Worm (Caenorhabditis elegans) whole organism, L3 larva: ENCODE data around the gene fask-1.

Source experiments
- R02D3.7 ChIP-seq: fragments of 150-350 bp; optimal IDR thresholded peaks from 2 replicates; lab custom pipeline; 2014; ENCODE audit warnings: missing biosample characterization, missing genetic modification characterization
- ZK546.5 ChIP-seq: sonication (generic microtip); optimal IDR thresholded peaks from 2 replicates; lab custom pipeline; 2017; ENCODE audit warnings: missing biosample characterization, missing genetic modification characterization
- aly-2 ChIP-seq: fragments of 150-350 bp; optimal IDR thresholded peaks from 2 replicates; lab custom pipeline; 2014; ENCODE audit warnings: missing biosample characterization, missing genetic modification characterization
- ama-1 ChIP-seq: fragments of 150-350 bp; optimal IDR thresholded peaks from 2 replicates; lab custom pipeline; 2018
- ceh-16 ChIP-seq: sonication (generic microtip); optimal IDR thresholded peaks from 2 replicates; lab custom pipeline; 2017; ENCODE audit warnings: missing biosample characterization, missing genetic modification characterization
- ceh-28 ChIP-seq: fragments of 150-350 bp; optimal IDR thresholded peaks from 2 replicates; lab custom pipeline; 2014; ENCODE audit warnings: missing biosample characterization, missing genetic modification reagents, missing genetic modification characterization
- ceh-82 ChIP-seq: fragments of 150-350 bp; optimal IDR thresholded peaks from 2 replicates; lab custom pipeline; 2014; ENCODE audit warnings: missing biosample characterization, missing genetic modification characterization
- ceh-9 ChIP-seq: sonication (generic microtip); optimal IDR thresholded peaks from 2 replicates; lab custom pipeline; 2018; ENCODE audit warnings: missing biosample characterization, missing genetic modification characterization
- daf-12 ChIP-seq: fragments of 150-350 bp; optimal IDR thresholded peaks from 2 replicates; lab custom pipeline; 2014; ENCODE audit warnings: missing biosample characterization, missing genetic modification reagents, missing genetic modification characterization
- egl-27 ChIP-seq: sonication (generic microtip); optimal IDR thresholded peaks from 4 replicates; lab custom pipeline; 2017; ENCODE audit warnings: missing biosample characterization, missing genetic modification reagents, missing genetic modification characterization
- egl-5 ChIP-seq: fragments of 150-350 bp; optimal IDR thresholded peaks from 2 replicates; lab custom pipeline; 2017; ENCODE audit warnings: missing biosample characterization, missing genetic modification reagents, missing genetic modification characterization, inconsistent platforms
- elt-1 ChIP-seq: fragments of 150-350 bp; optimal IDR thresholded peaks from 2 replicates; lab custom pipeline; 2014; ENCODE audit warnings: missing biosample characterization, missing genetic modification characterization
- elt-2 ChIP-seq: sonication (generic microtip); optimal IDR thresholded peaks from 2 replicates; lab custom pipeline; 2016; ENCODE audit warnings: missing genetic modification reagents, mild to moderate bottlenecking, missing genetic modification characterization, missing compliant biosample characterization
- elt-3 ChIP-seq, 3 experiments: fragments of 150-350 bp in 1 of 3; sonication (generic microtip) in 2 of 3; optimal IDR thresholded peaks; 2 replicates in 2 of 3; 4 replicates in 1 of 3; lab custom pipeline; 2014 to 2017; ENCODE audit warnings: missing biosample characterization in 3 of 3, missing genetic modification characterization in 3 of 3
- eor-1 ChIP-seq, 2 experiments: fragments of 150-350 bp; optimal IDR thresholded peaks; 2 replicates each; lab custom pipeline; 2014 to 2018; ENCODE audit warnings: missing biosample characterization in 2 of 2, missing genetic modification characterization in 2 of 2
- fkh-10 ChIP-seq: sonication (generic microtip); optimal IDR thresholded peaks from 2 replicates; lab custom pipeline; 2017; ENCODE audit warnings: missing biosample characterization, missing genetic modification reagents, missing genetic modification characterization
- fkh-2 ChIP-seq: fragments of 150-350 bp; optimal IDR thresholded peaks from 2 replicates; lab custom pipeline; 2014; ENCODE audit warnings: missing biosample characterization, missing genetic modification reagents, missing genetic modification characterization
- fos-1 ChIP-seq: fragments of 150-350 bp; optimal IDR thresholded peaks from 2 replicates; lab custom pipeline; 2014; ENCODE audit warnings: missing biosample characterization, missing genetic modification characterization
- hmg-11 ChIP-seq: sonication (generic microtip); optimal IDR thresholded peaks from 2 replicates; lab custom pipeline; 2016; ENCODE audit warnings: missing genetic modification characterization, missing compliant biosample characterization
- jun-1 ChIP-seq: fragments of 150-350 bp; optimal IDR thresholded peaks from 2 replicates; lab custom pipeline; 2014; ENCODE audit warnings: missing biosample characterization, missing genetic modification reagents, missing genetic modification characterization
- lin-15B ChIP-seq: fragments of 150-350 bp; optimal IDR thresholded peaks from 2 replicates; lab custom pipeline; 2014; ENCODE audit warnings: missing biosample characterization, missing genetic modification characterization
- lin-39 ChIP-seq: fragments of 150-350 bp; optimal IDR thresholded peaks from 2 replicates; lab custom pipeline; 2018; ENCODE audit warnings: missing biosample characterization, missing genetic modification reagents, missing genetic modification characterization
- lsy-12 ChIP-seq: sonication (generic microtip); optimal IDR thresholded peaks from 2 replicates; lab custom pipeline; 2016; ENCODE audit warnings: mild to moderate bottlenecking, missing genetic modification characterization, missing compliant biosample characterization
- mdl-1 ChIP-seq: fragments of 150-350 bp; optimal IDR thresholded peaks from 2 replicates; lab custom pipeline; 2014; ENCODE audit warnings: missing biosample characterization, missing genetic modification characterization
- mml-1 ChIP-seq: fragments of 150-350 bp; sonication (generic microtip); optimal IDR thresholded peaks from 3 replicates; lab custom pipeline; 2014; ENCODE audit warnings: missing biosample characterization, missing genetic modification characterization
- nfya-1 ChIP-seq: sonication (generic microtip); optimal IDR thresholded peaks from 2 replicates; lab custom pipeline; 2017; ENCODE audit warnings: missing genetic modification characterization, mild to moderate bottlenecking, missing compliant biosample characterization, antibody characterized with exemption, moderate library complexity; ENCODE audit not compliant: insufficient read depth
- nhr-11 ChIP-seq: fragments of 150-350 bp; optimal IDR thresholded peaks from 2 replicates; lab custom pipeline; 2014; ENCODE audit warnings: missing biosample characterization, missing genetic modification characterization
- nhr-12 ChIP-seq: fragments of 150-350 bp; optimal IDR thresholded peaks from 2 replicates; lab custom pipeline; 2014; ENCODE audit warnings: missing biosample characterization, missing genetic modification characterization
- nhr-23 ChIP-seq: fragments of 150-350 bp; optimal IDR thresholded peaks from 2 replicates; lab custom pipeline; 2014; ENCODE audit warnings: missing biosample characterization, missing genetic modification reagents, missing genetic modification characterization
- nhr-237 ChIP-seq: fragments of 150-350 bp; optimal IDR thresholded peaks from 2 replicates; lab custom pipeline; 2014; ENCODE audit warnings: missing biosample characterization, missing genetic modification characterization
- nhr-25 ChIP-seq: sonication (generic microtip); optimal IDR thresholded peaks from 2 replicates; lab custom pipeline; 2017; ENCODE audit warnings: missing biosample characterization, missing genetic modification characterization
- nhr-28 ChIP-seq: fragments of 150-350 bp; optimal IDR thresholded peaks from 2 replicates; lab custom pipeline; 2014; ENCODE audit warnings: missing biosample characterization, missing genetic modification characterization
- nhr-43 ChIP-seq: sonication (generic microtip); optimal IDR thresholded peaks from 2 replicates; lab custom pipeline; 2016; ENCODE audit warnings: mild to moderate bottlenecking, missing genetic modification characterization, missing compliant biosample characterization; ENCODE audit not compliant: poor library complexity, severe bottlenecking
- nhr-67 ChIP-seq: fragments of 150-350 bp; optimal IDR thresholded peaks from 2 replicates; lab custom pipeline; 2014; ENCODE audit warnings: missing biosample characterization, missing genetic modification characterization
- nhr-76 ChIP-seq: fragments of 150-350 bp; sonication (generic microtip); optimal IDR thresholded peaks from 5 replicates; lab custom pipeline; 2014; ENCODE audit warnings: missing biosample characterization, missing genetic modification characterization
- nhr-77 ChIP-seq: fragments of 150-350 bp; optimal IDR thresholded peaks from 2 replicates; lab custom pipeline; 2014; ENCODE audit warnings: missing biosample characterization, missing genetic modification characterization
- pha-4 ChIP-seq: fragments of 150-350 bp; optimal IDR thresholded peaks from 2 replicates; lab custom pipeline; 2014; ENCODE audit warnings: missing biosample characterization, missing genetic modification reagents, missing genetic modification characterization
- pqm-1 ChIP-seq: fragments of 150-350 bp; optimal IDR thresholded peaks from 2 replicates; lab custom pipeline; 2017; ENCODE audit warnings: missing biosample characterization, missing genetic modification characterization, inconsistent platforms
- sea-2 ChIP-seq: fragments of 150-350 bp; sonication (generic microtip); optimal IDR thresholded peaks from 4 replicates; lab custom pipeline; 2014; ENCODE audit warnings: missing biosample characterization, missing genetic modification reagents, missing genetic modification characterization
- skn-1 ChIP-seq: fragments of 150-350 bp; optimal IDR thresholded peaks from 2 replicates; lab custom pipeline; 2014; ENCODE audit warnings: missing biosample characterization, missing genetic modification characterization
- snpc-4 ChIP-seq: fragments of 150-350 bp; optimal IDR thresholded peaks from 2 replicates; lab custom pipeline; 2014; ENCODE audit warnings: missing biosample characterization, missing genetic modification characterization
- tbx-2 ChIP-seq: sonication (generic microtip); optimal IDR thresholded peaks from 2 replicates; lab custom pipeline; 2016; ENCODE audit warnings: mild to moderate bottlenecking, missing genetic modification characterization, missing compliant biosample characterization
- unc-39 ChIP-seq: sonication (generic microtip); optimal IDR thresholded peaks from 4 replicates; lab custom pipeline; 2017; ENCODE audit warnings: missing biosample characterization, missing genetic modification characterization
- unc-62 ChIP-seq: fragments of 150-350 bp; sonication (generic microtip); optimal IDR thresholded peaks from 4 replicates; lab custom pipeline; 2014; ENCODE audit warnings: missing biosample characterization, missing genetic modification reagents, missing genetic modification characterization
- zag-1 ChIP-seq: fragments of 150-350 bp; optimal IDR thresholded peaks from 2 replicates; lab custom pipeline; 2014; ENCODE audit warnings: missing biosample characterization, missing genetic modification characterization
- ztf-11 ChIP-seq: fragments of 150-350 bp; optimal IDR thresholded peaks from 2 replicates; lab custom pipeline; 2014; ENCODE audit warnings: missing biosample characterization, missing genetic modification characterization
- ztf-4 ChIP-seq: fragments of 150-350 bp; optimal IDR thresholded peaks from 2 replicates; lab custom pipeline; 2014; ENCODE audit warnings: missing biosample characterization, missing genetic modification characterization

fask-1 gene

DNA sequence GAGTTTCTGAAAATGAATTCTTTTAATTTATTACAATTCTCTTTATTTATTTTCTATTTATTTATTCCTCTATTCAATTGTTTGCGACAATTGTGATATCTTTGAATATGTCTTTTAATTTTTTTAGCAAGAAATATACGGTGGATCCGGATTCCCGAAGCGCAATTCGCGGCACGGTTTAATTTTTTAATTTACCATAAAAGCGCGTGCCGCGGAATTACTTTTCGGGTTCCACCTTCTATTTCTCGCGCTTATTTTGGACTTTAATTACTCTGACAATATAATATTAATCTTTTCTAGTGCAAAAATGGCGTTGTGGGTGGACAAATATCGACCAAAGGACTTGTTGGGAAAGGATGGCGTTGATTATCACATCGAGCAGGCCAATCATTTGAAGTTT lies 5.1 kb upstream of the fask-1 start, which contains the start of gene rfc-3:
rfc-3 (plus strand) TSS at position 301 of the 400 bp plus-strand sequence.
- TF ChIP-seq aly-2 (no peak), fos-1 (no peak), nhr-43 (tag; lab: Kevin White, UChicago) (no peak)

DNA sequence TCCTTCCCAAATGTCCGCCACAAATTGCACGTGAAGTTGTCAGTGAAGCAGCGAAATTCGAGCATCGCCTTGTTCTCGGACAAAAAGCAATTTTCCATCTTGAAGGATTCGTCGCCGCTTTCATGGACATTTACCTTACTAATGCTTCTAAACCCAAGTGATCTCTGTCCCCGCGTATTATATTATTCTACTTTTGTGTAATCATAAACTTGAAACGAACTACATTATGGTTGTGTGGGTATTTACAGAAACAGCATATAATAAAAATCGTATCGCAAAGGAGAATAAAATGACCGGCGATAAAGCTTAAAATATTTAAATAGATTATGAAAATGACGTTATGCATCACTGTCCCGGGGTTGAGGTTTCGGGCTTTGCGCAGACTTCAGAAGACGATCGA lies 3.7 kb upstream of the fask-1 start:
- TF ChIP-seq nhr-23 (tag; lab: Kevin White, UChicago) = no peak
- peak; percentile 30 for TF ChIP-seq aly-2
- TF ChIP-seq elt-1 = no peak
- no peak for TF ChIP-seq elt-3 (tag; optimal IDR thresholded peaks at IDR 0.05; lab: Kevin White, UChicago)
- no peak for TF ChIP-seq ceh-82 (tag; lab: Kevin White, UChicago)
- no peak for TF ChIP-seq nhr-11 (tag; lab: Kevin White, UChicago)
- TF ChIP-seq zag-1 = no peak
- no peak for TF ChIP-seq tbx-2 (tag; lab: Kevin White, UChicago)
- TF ChIP-seq, all 47 proteins: peak for 1

DNA sequence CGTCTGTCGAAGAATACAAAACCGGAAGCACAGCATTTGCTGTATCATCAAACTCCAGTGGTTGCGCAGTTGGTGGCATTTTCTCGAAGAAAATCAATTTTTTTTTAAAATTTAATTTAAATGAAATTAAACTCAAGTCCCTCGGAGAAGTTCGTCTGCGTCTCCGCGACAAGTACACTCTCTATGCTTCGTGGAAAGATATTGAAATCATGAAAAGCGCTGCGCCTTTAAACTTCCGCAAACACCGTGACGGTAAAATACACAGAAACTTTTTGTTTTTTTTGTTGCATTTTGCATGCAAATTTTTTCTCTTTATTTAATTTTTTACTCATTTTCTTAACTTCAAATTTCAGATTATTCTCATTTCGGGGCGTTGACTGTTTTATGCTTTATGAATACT lies 1.9 kb upstream of the fask-1 start, which contains the start of the genes dli-1, tin-9.2 and exos-4.1:
dli-1 (minus strand) TSS at position 141 of the 400 bp plus-strand sequence.
tin-9.2 (plus strand) TSS at position 344 of the 400 bp plus-strand sequence.
exos-4.1 (plus strand) TSS at position 348 of the 400 bp plus-strand sequence.
- peak; percentile 58 for TF ChIP-seq R02D3.7
- peak; percentile 14 for TF ChIP-seq pqm-1
- TF ChIP-seq ceh-16 (tag; lab: Kevin White, UChicago) = no peak
- no peak for TF ChIP-seq elt-3 (tag; optimal IDR thresholded peaks at IDR 0.05; lab: Kevin White, UChicago)
- TF ChIP-seq lin-15B (tag; lab: Kevin White, UChicago) = peak; percentile 83
- no peak for TF ChIP-seq nhr-77 (tag; lab: Kevin White, UChicago)
- TF ChIP-seq tbx-2 (tag; lab: Kevin White, UChicago) = no peak
- no peak for TF ChIP-seq nhr-11 (tag; lab: Kevin White, UChicago)
- no peak for TF ChIP-seq sea-2 (GFP tag; lab: Kevin White, UChicago)
- TF ChIP-seq nhr-237 (tag; lab: Kevin White, UChicago) = no peak
- peak; percentile 65 for TF ChIP-seq nhr-23 (tag; lab: Kevin White, UChicago)
- TF ChIP-seq fos-1 = no peak
- TF ChIP-seq jun-1 (tag; lab: Kevin White, UChicago) = peak; percentile 3
- TF ChIP-seq nhr-12 = no peak
- TF ChIP-seq mml-1 (tag; lab: Kevin White, UChicago) = no peak
- peak; percentile 35 for TF ChIP-seq nhr-25 (tag; lab: Kevin White, UChicago)
- TF ChIP-seq elt-2 (tag; lab: Kevin White, UChicago) = peak; percentile 29
- peak; percentile 54 for TF ChIP-seq ceh-28
- TF ChIP-seq ama-1 (lab: Kevin White, UChicago) = no peak
- TF ChIP-seq ceh-9 (tag; lab: Kevin White, UChicago) = no peak
- TF ChIP-seq lin-39 (tag; lab: Kevin White, UChicago) = no peak
- no peak for TF ChIP-seq aly-2
- TF ChIP-seq nfya-1 = peak; percentile 77
- no peak for TF ChIP-seq daf-12 (tag; lab: Kevin White, UChicago)
- no peak for TF ChIP-seq elt-1
- no peak for TF ChIP-seq ZK546.5
- no peak for TF ChIP-seq nhr-76
- TF ChIP-seq ceh-82 (tag; lab: Kevin White, UChicago) = no peak
- peak; percentile 31 for TF ChIP-seq snpc-4 (tag; lab: Kevin White, UChicago)
- no peak for TF ChIP-seq zag-1
- peak; percentile 77 for TF ChIP-seq egl-5 (tag; lab: Kevin White, UChicago)
- TF ChIP-seq mdl-1 (tag; lab: Kevin White, UChicago) = no peak
- TF ChIP-seq fkh-2 (tag; lab: Kevin White, UChicago) = no peak
- TF ChIP-seq nhr-28 = no peak
- TF ChIP-seq pha-4 (tag; lab: Kevin White, UChicago) = peak; percentile 69
- TF ChIP-seq ztf-4 (tag; lab: Kevin White, UChicago) = no peak
- no peak for TF ChIP-seq lsy-12 (tag; lab: Kevin White, UChicago)
- TF ChIP-seq ztf-11 (tag; lab: Kevin White, UChicago) = no peak
- TF ChIP-seq unc-62 (GFP tag; lab: Kevin White, UChicago) = no peak
- TF ChIP-seq eor-1 (tag; optimal IDR thresholded peaks at IDR 0.05; lab: Kevin White, UChicago) = no peak
- TF ChIP-seq hmg-11 (tag; lab: Kevin White, UChicago) = peak; percentile 58
- TF ChIP-seq fkh-10 (GFP tag; lab: Kevin White, UChicago) = no peak
- peak; percentile 54 for TF ChIP-seq skn-1 (tag; lab: Kevin White, UChicago)
- TF ChIP-seq nhr-43 (tag; lab: Kevin White, UChicago) = no peak
- no peak for TF ChIP-seq unc-39
- no peak for TF ChIP-seq egl-27
- TF ChIP-seq nhr-67 (tag; lab: Kevin White, UChicago) = no peak
